Fruit fly (Drosophila melanogaster): Measurements from ENCODE around the gene CG13698.

The CG13698 gene

DNA sequence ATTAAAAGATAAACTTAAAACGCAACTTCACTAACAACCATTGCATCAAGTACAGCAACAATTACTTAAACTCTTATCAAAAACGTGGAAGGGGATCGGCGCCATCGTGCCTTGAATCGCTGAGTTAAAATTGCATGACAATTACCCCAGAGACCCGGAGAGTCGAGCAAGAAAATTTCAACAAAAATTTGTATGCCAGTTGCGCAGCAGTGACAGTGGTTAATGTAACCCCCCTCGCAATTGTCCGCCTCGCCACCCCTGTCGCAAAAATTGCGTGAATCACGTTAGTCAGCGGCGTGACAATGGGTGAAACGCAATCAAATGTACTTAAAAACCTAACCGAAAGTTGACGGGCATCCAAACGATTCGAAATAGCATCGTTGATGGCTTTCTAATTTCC, 6.2 kb downstream of the CG13698 start (continued):
- TF ChIP-seq CG8765 (GFP tag; IDR thresholded peaks at IDR 0.05) (no peak), Hr51 (GFP tag; optimal IDR thresholded peaks at IDR 0.05) (peak in 1 of 2 experiments; percentile 8), HmgZ (tag; optimal IDR thresholded peaks at IDR 0.05) (no peak), CG7928 (GFP tag; optimal IDR thresholded peaks at IDR 0.05) (no peak), Sin3A (optimal IDR thresholded peaks at IDR 0.05) (no peak), CG12155 (GFP tag; optimal IDR thresholded peaks at IDR 0.05) (no peak), CG8089 (GFP tag; optimal IDR thresholded peaks at IDR 0.05) (no peak), gt (GFP tag; IDR thresholded peaks at IDR 0.05) (no peak), lov (optimal IDR thresholded peaks at IDR 0.05) (no peak), lov (GFP tag; IDR thresholded peaks at IDR 0.05) (no peak), dm (GFP tag; optimal IDR thresholded peaks at IDR 0.05) (no peak), Dbx (GFP tag; IDR thresholded peaks at IDR 0.05) (no peak), so (GFP tag; IDR thresholded peaks at IDR 0.05) (0 out of 3 replicates have a peak, but pooled peaks have one; percentile 32), odd (GFP tag; optimal IDR thresholded peaks at IDR 0.05) (no peak), CG5953 (GFP tag; IDR thresholded peaks at IDR 0.05) (0 out of 2 replicates have a peak, but pooled peaks have one; percentile 14), CG7556 (GFP tag; optimal IDR thresholded peaks at IDR 0.05) (no peak), CG4820 (GFP tag; optimal IDR thresholded peaks at IDR 0.05) (no peak), gcm (GFP tag; optimal IDR thresholded peaks at IDR 0.05) (no peak), Scr (GFP tag; IDR thresholded peaks at IDR 0.05; ENCODE audit: partially characterized antibody) (no peak), CG2712 (tag; optimal IDR thresholded peaks at IDR 0.05) (no peak), chif (GFP tag; optimal IDR thresholded peaks at IDR 0.05) (no peak), CG17829 (tag; optimal IDR thresholded peaks at IDR 0.05) (no peak), CG34224 (GFP tag; IDR thresholded peaks at IDR 0.05; ENCODE audit: partially characterized antibody) (no peak), rib (GFP tag; IDR thresholded peaks at IDR 0.05) (no peak), salm (tag; optimal IDR thresholded peaks at IDR 0.05) (no peak), ato (GFP tag; IDR thresholded peaks at IDR 0.05; ENCODE audit: partially characterized antibody) (no peak), CG32532 (GFP tag; IDR thresholded peaks at IDR 0.05) (no peak), otp (GFP tag; IDR thresholded peaks at IDR 0.05) (no peak), CG11247 (GFP tag; IDR thresholded peaks at IDR 0.05) (no peak), pan (optimal IDR thresholded peaks at IDR 0.05) (no peak), pan (GFP tag; optimal IDR thresholded peaks at IDR 0.05 in 1 of 2, IDR thresholded peaks at IDR 0.05 in 1 of 2) (peak in 1 of 2 experiments; percentile 32), slbo (GFP tag; IDR thresholded peaks at IDR 0.05) (peak; percentile 48), CG18599 (GFP tag; optimal IDR thresholded peaks at IDR 0.05) (no peak), Ets65A (GFP tag) (peak; percentile 30), luna (GFP tag; optimal IDR thresholded peaks at IDR 0.05) (no peak), HLH54F (GFP tag; optimal IDR thresholded peaks at IDR 0.05) (no peak), Nf-YC (tag; optimal IDR thresholded peaks at IDR 0.05) (no peak), CTCF (GFP tag; optimal IDR thresholded peaks at IDR 0.05) (no peak), tll (GFP tag; optimal IDR thresholded peaks at IDR 0.05) (no peak), CG18619 (GFP tag; optimal IDR thresholded peaks at IDR 0.05) (no peak), sob (GFP tag; IDR thresholded peaks at IDR 0.05) (0 out of 2 replicates have a peak, but pooled peaks have one; percentile 25), CG8290 (GFP tag; optimal IDR thresholded peaks at IDR 0.05) (no peak), CG8290 (tag; optimal IDR thresholded peaks at IDR 0.05) (peak in 1 of 2 experiments; percentile 38), Blimp-1 (GFP tag; optimal IDR thresholded peaks at IDR 0.05) (peak; percentile 26), CG9797 (GFP tag; optimal IDR thresholded peaks at IDR 0.05) (no peak), CG16779 (GFP tag; IDR thresholded peaks at IDR 0.05) (no peak), bigmax (GFP tag; optimal IDR thresholded peaks at IDR 0.05) (no peak), Asciz (GFP tag; optimal IDR thresholded peaks at IDR 0.05) (no peak), Awh (GFP tag; IDR thresholded peaks at IDR 0.05) (no peak), chinmo (GFP tag; IDR thresholded peaks at IDR 0.05; ENCODE audit: partially characterized antibody) (0 out of 4 replicates have a peak, but pooled peaks have one; percentile 76), ab (GFP tag; optimal IDR thresholded peaks at IDR 0.05) (no peak), HLH4C (GFP tag; IDR thresholded peaks at IDR 0.05; ENCODE audit: partially characterized antibody) (no peak), pb (GFP tag; optimal IDR thresholded peaks at IDR 0.05) (no peak)
